Worm (Caenorhabditis elegans): ENCODE measurements around the gene clec-213.

DNA sequence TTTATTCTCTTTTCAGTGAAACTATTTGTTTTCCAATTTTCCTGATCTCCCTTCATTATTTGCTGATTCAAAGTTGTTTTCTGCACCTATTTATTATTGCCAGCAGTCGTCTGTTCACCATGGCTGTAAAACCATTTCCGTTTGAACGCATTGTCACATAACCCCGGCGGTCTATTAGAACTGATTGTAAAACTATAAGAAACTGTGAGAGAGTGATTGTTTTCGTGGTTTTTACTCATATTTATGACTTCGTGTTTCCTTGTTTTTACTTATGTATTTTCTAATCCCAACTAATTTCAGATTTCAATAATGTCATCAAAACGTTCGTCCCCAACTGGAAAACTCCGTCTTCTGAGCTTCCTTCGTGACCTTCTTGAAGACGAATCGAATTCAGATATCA is 42.0 kb upstream of the clec-213 start, which contains the start of gene F19F10.1:
- TF ChIP-seq ref-1 (GFP tag; conservative IDR thresholded peaks at IDR 0.05) (no peak), flt-1 (GFP tag; IDR thresholded peaks at IDR 0.05) (no peak), ztf-29 (GFP tag; IDR thresholded peaks at IDR 0.05) (no peak), tab-1 (GFP tag; IDR thresholded peaks at IDR 0.05) (no peak), med-1 (GFP tag; optimal IDR thresholded peaks at IDR 0.05; ENCODE audit: insufficient read depth) (no peak), T22C8.4 (GFP tag; IDR thresholded peaks at IDR 0.05) (no peak), klf-2 (GFP tag; conservative IDR thresholded peaks at IDR 0.05) (no peak)

Measured in whole organism, midembryonic.